Worm (Caenorhabditis elegans) whole organism, young adult: Measurements from ENCODE around the gene C45G7.13.

Experiments
- B0261.1 ChIP-seq: sonication (generic microtip); optimal IDR thresholded peaks from 2 replicates; lab custom pipeline; 2016; ENCODE audit warnings: mild to moderate bottlenecking, missing genetic modification characterization, moderate library complexity, missing compliant biosample characterization
- C06A6.2 ChIP-seq: fragments of 200-800 bp; sonication (Bioruptor generic); conservative IDR thresholded peaks from 2 replicates; pipeline ENCODE4 v1.3.6; 2022; ENCODE audit warnings: missing genetic modification characterization, missing compliant biosample characterization
- F33H1.4 ChIP-seq: fragments of 200-800 bp; sonication (Bioruptor generic); IDR thresholded peaks from 2 replicates; pipeline ENCODE4 v1.3.6; 2022; ENCODE audit warnings: missing genetic modification reagents, missing genetic modification characterization, missing compliant biosample characterization
- F49E8.2 ChIP-seq: sonication (generic microtip); optimal IDR thresholded peaks from 3 replicates; lab custom pipeline; 2017; ENCODE audit warnings: missing genetic modification characterization, mild to moderate bottlenecking, missing compliant biosample characterization, antibody characterized with exemption, moderate library complexity; ENCODE audit not compliant: insufficient read depth
- F55B11.4 ChIP-seq: sonication (generic microtip); optimal IDR thresholded peaks from 2 replicates; lab custom pipeline; 2016; ENCODE audit warnings: missing compliant biosample characterization, missing genetic modification characterization, borderline replicate concordance; ENCODE audit not compliant: insufficient read depth
- F57C9.4 ChIP-seq: sonication (generic microtip); optimal IDR thresholded peaks from 2 replicates; lab custom pipeline; 2017; ENCODE audit warnings: mild to moderate bottlenecking, missing genetic modification characterization, missing compliant biosample characterization
- K12H6.12 ChIP-seq: fragments of 200-800 bp; sonication (Bioruptor generic); optimal IDR thresholded peaks from 2 replicates; lab custom pipeline; 2018; ENCODE audit warnings: mild to moderate bottlenecking, missing genetic modification characterization, missing compliant biosample characterization
- Y53F4B.3 ChIP-seq: fragments of 200-800 bp; sonication (Bioruptor generic); IDR thresholded peaks from 2 replicates; pipeline ENCODE4 v1.3.6; 2022; ENCODE audit warnings: missing genetic modification reagents, missing genetic modification characterization, missing compliant biosample characterization
- Y67H2A.10 ChIP-seq: fragments of 200-800 bp; sonication (Bioruptor generic); conservative IDR thresholded peaks from 2 replicates; pipeline ENCODE4 v1.3.6; 2022; ENCODE audit warnings: missing genetic modification reagents, missing genetic modification characterization, missing compliant biosample characterization
- Y79H2A.3 ChIP-seq: fragments of 200-800 bp; sonication (Bioruptor generic); conservative IDR thresholded peaks from 2 replicates; pipeline ENCODE4 v1.3.6; 2022; ENCODE audit warnings: missing genetic modification reagents, missing genetic modification characterization, missing compliant biosample characterization
- Y95B8A.8 ChIP-seq: fragments of 200-800 bp; sonication (Bioruptor generic); IDR thresholded peaks from 2 replicates; pipeline ENCODE4 v1.3.6; 2022; ENCODE audit warnings: missing genetic modification reagents, missing genetic modification characterization, missing compliant biosample characterization
- ZK185.1 ChIP-seq: sonication (generic microtip); optimal IDR thresholded peaks from 2 replicates; lab custom pipeline; 2016; ENCODE audit warnings: mild to moderate bottlenecking, missing genetic modification characterization, missing compliant biosample characterization; ENCODE audit not compliant: poor library complexity, severe bottlenecking
- attf-5 ChIP-seq: fragments of 200-800 bp; sonication (Bioruptor generic); optimal IDR thresholded peaks from 2 replicates; lab custom pipeline; 2018; ENCODE audit warnings: mild to moderate bottlenecking, missing genetic modification characterization, missing compliant biosample characterization
- bed-2 ChIP-seq: fragments of 200-800 bp; sonication (Bioruptor generic); IDR thresholded peaks from 2 replicates; pipeline ENCODE4 v1.3.6; 2022; ENCODE audit warnings: missing genetic modification reagents, missing genetic modification characterization, missing compliant biosample characterization
- ceh-100 ChIP-seq: fragments of 200-800 bp; sonication (Bioruptor generic); IDR thresholded peaks from 2 replicates; pipeline ENCODE4 v1.3.6; 2022; ENCODE audit warnings: missing genetic modification reagents, missing genetic modification characterization, missing compliant biosample characterization
- ceh-27 ChIP-seq: fragments of 200-800 bp; sonication (Bioruptor generic); optimal IDR thresholded peaks from 2 replicates; lab custom pipeline; 2018; ENCODE audit warnings: mild to moderate bottlenecking, missing genetic modification characterization, moderate library complexity, missing compliant biosample characterization
- ceh-58 ChIP-seq: fragments of 200-800 bp; sonication (Bioruptor generic); IDR thresholded peaks from 2 replicates; pipeline ENCODE4 v1.3.6; 2022; ENCODE audit warnings: missing genetic modification characterization, missing compliant biosample characterization
- hlh-12 ChIP-seq: sonication (generic microtip); optimal IDR thresholded peaks from 2 replicates; lab custom pipeline; 2016; ENCODE audit warnings: missing genetic modification characterization, missing compliant biosample characterization
- lag-1 ChIP-seq: fragments of 200-800 bp; sonication (Bioruptor generic); IDR thresholded peaks from 2 replicates; pipeline ENCODE4 v1.3.6; 2022; ENCODE audit warnings: missing genetic modification reagents, missing genetic modification characterization, missing compliant biosample characterization
- let-607 ChIP-seq, 2 experiments: fragments of 200-800 bp in 1 of 2; sonication (Bioruptor generic) in 1 of 2; sonication (generic microtip) in 1 of 2; optimal IDR thresholded peaks; 2 replicates each; lab custom pipeline; 2016 to 2018; ENCODE audit warnings: mild to moderate bottlenecking in 2 of 2, missing compliant biosample characterization in 2 of 2, missing genetic modification characterization in 2 of 2, moderate library complexity in 2 of 2, missing genotype in 1 of 2
- lin-35 ChIP-seq, 3 experiments: fragments of 150-350 bp in 2 of 3; sonication (generic microtip) in 1 of 3; optimal IDR thresholded peaks; 2 replicates each; lab custom pipeline; 2014 to 2018; ENCODE audit warnings: missing biosample characterization in 3 of 3, missing genetic modification characterization in 3 of 3, missing genetic modification reagents in 3 of 3
- lin-54 ChIP-seq: fragments of 200-800 bp; sonication (Bioruptor generic); optimal IDR thresholded peaks from 2 replicates; lab custom pipeline; 2018; ENCODE audit warnings: mild to moderate bottlenecking, missing genetic modification characterization, missing compliant biosample characterization
- lir-1 ChIP-seq: fragments of 200-800 bp; sonication (Bioruptor generic); conservative IDR thresholded peaks from 2 replicates; pipeline ENCODE4 v1.3.6; 2022; ENCODE audit warnings: missing genetic modification reagents, missing genetic modification characterization, missing compliant biosample characterization
- lsy-27 ChIP-seq: sonication (generic microtip); optimal IDR thresholded peaks from 2 replicates; lab custom pipeline; 2017; ENCODE audit warnings: missing genetic modification characterization, mild to moderate bottlenecking, missing compliant biosample characterization, antibody characterized with exemption, missing genotype, borderline replicate concordance; ENCODE audit not compliant: insufficient read depth
- madf-10 ChIP-seq: sonication (generic microtip); optimal IDR thresholded peaks from 2 replicates; lab custom pipeline; 2016; ENCODE audit warnings: mild to moderate bottlenecking, missing genetic modification characterization, missing compliant biosample characterization
- madf-3 ChIP-seq: fragments of 200-800 bp; sonication (Bioruptor generic); IDR thresholded peaks from 2 replicates; pipeline ENCODE4 v1.3.6; 2022; ENCODE audit warnings: missing genetic modification reagents, missing genetic modification characterization, missing compliant biosample characterization
- madf-8 ChIP-seq: fragments of 200-800 bp; sonication (Bioruptor generic); conservative IDR thresholded peaks from 2 replicates; pipeline ENCODE4 v1.3.6; 2022; ENCODE audit warnings: missing genetic modification reagents, missing genetic modification characterization, missing compliant biosample characterization
- mes-4 ChIP-seq: sonication (generic microtip); optimal IDR thresholded peaks from 2 replicates; lab custom pipeline; 2016; ENCODE audit warnings: missing genotype, missing genetic modification characterization, missing compliant biosample characterization
- nfya-1 ChIP-seq: sonication (generic microtip); optimal IDR thresholded peaks from 2 replicates; lab custom pipeline; 2017; ENCODE audit warnings: antibody characterized with exemption, missing compliant biosample characterization, missing genetic modification characterization, borderline replicate concordance; ENCODE audit not compliant: insufficient read depth
- nfyb-1 ChIP-seq: fragments of 200-800 bp; sonication (Bioruptor generic); IDR thresholded peaks from 2 replicates; pipeline ENCODE4 v1.3.6; 2022; ENCODE audit warnings: missing genetic modification reagents, missing genetic modification characterization, missing compliant biosample characterization
- nhr-120 ChIP-seq: fragments of 200-800 bp; sonication (Bioruptor generic); IDR thresholded peaks from 2 replicates; pipeline ENCODE4 v1.3.6; 2022; ENCODE audit warnings: missing genetic modification characterization, missing compliant biosample characterization
- nhr-80 ChIP-seq: sonication (generic microtip); optimal IDR thresholded peaks from 2 replicates; lab custom pipeline; 2016; ENCODE audit warnings: missing genetic modification characterization, missing compliant biosample characterization
- nhr-90 ChIP-seq: sonication (generic microtip); optimal IDR thresholded peaks from 2 replicates; lab custom pipeline; 2016; ENCODE audit warnings: missing genotype, mild to moderate bottlenecking, missing genetic modification characterization, missing compliant biosample characterization
- snpc-3.4 ChIP-seq: sonication (generic microtip); optimal IDR thresholded peaks from 2 replicates; lab custom pipeline; 2017; ENCODE audit warnings: missing genetic modification characterization, mild to moderate bottlenecking, missing compliant biosample characterization, antibody characterized with exemption, moderate library complexity, missing genotype, missing genetic modification reagents
- tbp1 ChIP-seq: fragments of 200-800 bp; sonication (Bioruptor generic); optimal IDR thresholded peaks from 2 replicates; lab custom pipeline; 2018; ENCODE audit warnings: mild to moderate bottlenecking, missing genetic modification characterization, missing compliant biosample characterization
- zfh-2 ChIP-seq: fragments of 200-800 bp; sonication (Bioruptor generic); conservative IDR thresholded peaks from 2 replicates; pipeline ENCODE4 v1.3.6; 2022; ENCODE audit warnings: missing genetic modification reagents, missing genetic modification characterization, missing compliant biosample characterization
- zim-3 ChIP-seq: sonication (generic microtip); optimal IDR thresholded peaks from 2 replicates; lab custom pipeline; 2017; ENCODE audit warnings: mild to moderate bottlenecking, missing genetic modification characterization, moderate library complexity, missing compliant biosample characterization
- ztf-18 ChIP-seq: sonication (generic microtip); optimal IDR thresholded peaks from 2 replicates; lab custom pipeline; 2016; ENCODE audit warnings: missing genotype, mild to moderate bottlenecking, missing genetic modification characterization, missing compliant biosample characterization
- ztf-3 ChIP-seq: fragments of 200-800 bp; sonication (Bioruptor generic); optimal IDR thresholded peaks from 2 replicates; lab custom pipeline; 2018; ENCODE audit warnings: mild to moderate bottlenecking, missing genetic modification characterization, missing compliant biosample characterization
- ztf-6 ChIP-seq: fragments of 200-800 bp; sonication (Bioruptor generic); IDR thresholded peaks from 2 replicates; pipeline ENCODE4 v1.3.6; 2022; ENCODE audit warnings: missing genetic modification reagents, missing genetic modification characterization, missing compliant biosample characterization

The C45G7.13 gene

DNA sequence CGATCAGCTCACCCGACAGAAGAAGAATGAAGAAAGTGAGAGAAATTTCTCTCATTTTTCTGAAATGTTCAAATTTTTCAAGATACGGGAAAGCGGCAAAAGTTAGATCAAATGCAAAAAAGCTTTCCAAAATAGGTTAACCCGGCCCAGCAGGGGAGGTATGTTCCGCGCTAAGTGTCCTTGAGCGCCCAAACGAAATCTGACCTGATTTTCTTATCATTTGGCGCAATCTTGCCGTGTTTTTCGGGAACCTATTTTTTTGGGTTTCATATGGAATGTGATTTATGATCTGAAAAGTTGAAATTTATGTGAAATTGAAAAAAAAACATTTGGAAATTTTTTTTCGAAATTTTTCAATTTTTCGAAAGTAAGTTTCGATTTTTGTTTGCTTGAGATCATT, 12.2 kb upstream of the C45G7.13 start, which contains the start of gene cdh-10:
Gene cdh-10, minus strand, starts transcription at position 59 of the 400 bp plus-strand sequence.
- TF ChIP-seq F33H1.4 (GFP tag; lab: Robert Waterston, UW): no peak
- no peak for TF ChIP-seq Y95B8A.8 (GFP tag; lab: Robert Waterston, UW)
- no peak for TF ChIP-seq lag-1
- no peak for TF ChIP-seq attf-5 (GFP tag; lab: Kevin White, UChicago)

DNA sequence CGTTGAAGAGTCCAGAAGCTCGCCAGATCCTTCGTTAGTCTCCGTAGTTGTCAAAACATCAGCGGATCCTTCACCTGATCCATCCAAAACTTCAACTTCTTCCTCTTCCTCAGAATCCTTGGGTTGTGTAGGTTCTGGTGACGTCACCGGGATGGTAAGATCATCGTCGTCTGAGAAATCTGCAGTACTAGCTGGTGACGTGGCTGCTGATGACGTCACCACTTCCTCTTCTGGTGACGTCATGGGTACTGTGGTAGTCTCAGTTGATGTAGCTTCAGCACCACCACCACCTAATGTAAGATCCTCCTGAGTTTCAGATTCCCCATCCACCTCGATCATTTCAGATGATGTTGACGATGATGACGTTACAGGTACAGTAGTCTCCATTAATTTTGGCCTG, 10.3 kb upstream of the C45G7.13 start:
- TF ChIP-seq nfyb-1 (GFP tag; lab: Robert Waterston, UW): no peak
- TF ChIP-seq nfya-1 (tag; lab: Kevin White, UChicago): no peak
- no peak for TF ChIP-seq attf-5 (GFP tag; lab: Kevin White, UChicago)
- TF ChIP-seq Y53F4B.3 (GFP tag; lab: Robert Waterston, UW): no peak
- no peak for TF ChIP-seq ztf-6 (GFP tag; lab: Robert Waterston, UW)
- no peak for TF ChIP-seq snpc-3.4 (tag; lab: Kevin White, UChicago)
- TF ChIP-seq nhr-120: no peak
- TF ChIP-seq lin-54 (GFP tag; lab: Kevin White, UChicago): no peak
- TF ChIP-seq Y67H2A.10 (GFP tag; lab: Robert Waterston, UW): no peak

DNA sequence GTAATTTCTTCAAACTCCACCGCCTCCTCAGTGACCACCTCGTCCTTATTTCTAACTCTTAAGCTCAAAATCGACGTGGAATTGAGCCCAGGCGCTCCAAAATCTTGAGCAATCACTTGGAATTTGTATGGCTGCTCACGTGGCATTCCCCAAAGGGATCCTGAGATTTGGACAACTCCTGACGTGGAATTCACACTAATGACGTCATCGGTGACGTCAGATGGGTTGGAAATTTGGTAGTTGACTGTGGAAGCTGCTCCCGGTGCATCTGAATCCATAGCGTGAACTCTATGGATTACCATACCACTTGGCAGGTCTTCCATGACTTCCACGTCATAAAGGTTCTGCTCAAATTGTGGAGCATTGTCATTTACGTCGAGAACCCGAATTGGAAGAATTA, 4.0 kb upstream of the C45G7.13 start:
- TF ChIP-seq lir-1 (GFP tag; lab: Robert Waterston, UW): no peak

DNA sequence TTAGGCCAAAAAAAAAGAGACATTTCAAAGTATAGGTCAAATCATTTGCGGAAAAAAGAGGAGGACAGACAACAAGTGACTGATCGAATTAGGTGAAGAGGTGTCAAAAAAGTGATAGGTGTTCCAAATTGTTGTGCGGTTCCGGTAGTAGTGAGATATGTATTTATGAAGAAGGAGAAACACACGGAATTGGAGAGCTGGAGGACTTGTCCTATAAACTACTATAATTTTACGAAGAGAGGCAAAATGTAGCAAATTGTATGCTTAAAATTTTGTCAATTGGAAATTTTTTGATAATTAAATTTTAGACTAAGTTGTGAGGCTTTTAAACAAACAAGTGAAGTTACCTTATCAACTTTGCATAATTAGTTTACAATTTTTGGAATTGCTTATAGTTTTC, 522 bp upstream of the C45G7.13 start:
- no peak for TF ChIP-seq madf-8 (GFP tag; lab: Robert Waterston, UW)
- TF ChIP-seq let-607 (tag; optimal IDR thresholded peaks at IDR 0.05; lab: Kevin White, UChicago): no peak
- no peak for TF ChIP-seq madf-10 (tag; lab: Kevin White, UChicago)
- TF ChIP-seq ZK185.1 (tag; lab: Kevin White, UChicago): no peak
- no peak for TF ChIP-seq ceh-100 (GFP tag; lab: Robert Waterston, UW)
- TF ChIP-seq lsy-27 (tag; lab: Kevin White, UChicago): no peak
- TF ChIP-seq ztf-18 (tag; lab: Kevin White, UChicago): no peak
- no peak for TF ChIP-seq Y53F4B.3 (GFP tag; lab: Robert Waterston, UW)

DNA sequence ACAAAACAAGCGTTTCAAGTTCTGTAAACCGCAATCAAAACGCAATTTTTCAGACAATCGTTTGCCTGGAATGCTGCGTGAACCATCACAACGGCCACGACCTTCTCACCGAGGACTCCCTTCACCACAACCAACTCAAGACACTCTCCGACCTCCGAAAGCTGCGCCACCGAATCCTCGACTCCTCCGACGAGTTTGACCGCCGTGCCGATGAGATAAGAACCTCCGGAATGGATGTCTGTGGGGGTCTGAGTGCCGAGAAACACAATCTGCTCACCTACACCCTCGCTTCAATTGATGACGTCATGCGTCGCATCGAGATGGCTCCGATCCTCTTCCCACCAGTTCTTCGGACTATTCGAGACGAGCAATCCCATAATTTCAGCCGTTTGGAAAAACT, 16.8 kb downstream of the C45G7.13 start:
- TF ChIP-seq F57C9.4 (tag; lab: Kevin White, UChicago) (no peak), hlh-12 (tag; lab: Kevin White, UChicago) (no peak), zfh-2 (GFP tag; lab: Robert Waterston, UW) (peak; percentile 67), ceh-58 (GFP tag; lab: Robert Waterston, UW) (no peak)

DNA sequence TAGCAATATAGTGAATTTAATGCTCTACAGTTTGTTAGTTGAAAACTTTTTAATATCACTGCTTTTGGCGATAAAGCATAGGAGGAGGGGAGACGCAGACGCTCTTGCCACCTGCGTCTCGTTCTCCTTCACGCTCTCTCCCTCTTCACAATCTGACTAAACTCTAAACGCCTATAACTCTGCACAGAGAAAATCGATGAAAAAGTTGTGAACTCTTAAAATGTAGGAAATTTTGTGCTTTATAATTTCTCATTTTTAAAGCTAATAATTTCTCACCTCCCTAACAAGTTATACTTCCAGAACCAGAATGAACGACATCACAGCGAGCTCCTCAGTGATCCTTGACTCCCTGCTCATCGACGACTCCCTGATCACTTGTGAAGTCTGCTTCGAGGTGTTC, 18.4 kb downstream of the C45G7.13 start, which contains the start of gene C45G7.4:
Gene C45G7.4, plus strand, starts transcription at position 301 of the 400 bp plus-strand sequence.
- no peak for TF ChIP-seq Y79H2A.3 (GFP tag; lab: Robert Waterston, UW)
- no peak for TF ChIP-seq B0261.1
- TF ChIP-seq nhr-90: no peak
- no peak for TF ChIP-seq ceh-27 (GFP tag; lab: Kevin White, UChicago)
- TF ChIP-seq F55B11.4 (tag; lab: Kevin White, UChicago): no peak
- no peak for TF ChIP-seq K12H6.12
- TF ChIP-seq madf-3 (GFP tag; lab: Robert Waterston, UW): no peak
- TF ChIP-seq tbp1 (GFP tag; lab: Kevin White, UChicago): no peak
- no peak for TF ChIP-seq bed-2 (GFP tag; lab: Robert Waterston, UW)
- TF ChIP-seq nhr-80 (tag; lab: Kevin White, UChicago): no peak
- TF ChIP-seq ztf-6 (GFP tag; lab: Robert Waterston, UW): no peak
- no peak for TF ChIP-seq lin-35 (GFP tag; optimal IDR thresholded peaks at IDR 0.05; lab: Kevin White, UChicago)
- no peak for TF ChIP-seq C06A6.2 (GFP tag; lab: Robert Waterston, UW)
- no peak for TF ChIP-seq ztf-3 (GFP tag; lab: Kevin White, UChicago)
- TF ChIP-seq mes-4 (tag; lab: Kevin White, UChicago): no peak
- TF ChIP-seq F49E8.2: no peak
- no peak for TF ChIP-seq zim-3
